Worm (Caenorhabditis elegans): ENCODE data around the gene Y57G11C.20.

Y57G11C.20 gene

DNA sequence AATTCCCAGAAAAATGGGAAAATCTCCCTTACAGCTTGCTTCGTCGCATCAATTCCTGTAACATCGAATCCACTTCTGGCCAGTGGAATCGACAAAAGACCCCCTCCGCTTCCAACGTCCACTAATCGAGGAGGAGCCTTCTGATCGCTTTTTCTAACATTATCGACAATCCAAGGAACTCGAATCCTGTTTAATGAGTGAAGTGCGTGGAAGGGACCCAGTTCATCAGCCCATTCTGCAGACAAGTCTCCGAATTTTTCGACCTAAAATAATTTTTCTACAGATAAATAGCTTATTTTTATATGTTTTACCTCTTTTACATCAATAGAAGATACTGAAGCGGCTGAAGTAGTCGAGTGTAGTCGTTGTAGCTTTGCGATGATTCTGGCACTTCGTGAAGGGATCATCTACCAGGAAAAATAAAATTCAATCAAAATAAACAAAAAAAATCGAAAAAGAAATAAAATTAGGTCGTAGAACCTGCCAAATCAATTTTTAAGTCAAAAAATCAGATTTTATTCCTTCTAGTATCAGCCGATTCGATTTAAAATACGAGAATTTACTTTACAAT lies 47.2 kb upstream of the Y57G11C.20 start, which contains the start of gene coq-3 (continued):
- no peak for TF ChIP-seq mdt-29 (GFP tag; IDR thresholded peaks at IDR 0.05)
- TF ChIP-seq php-3 (GFP tag; IDR thresholded peaks at IDR 0.05), result no peak
- no peak for TF ChIP-seq nhr-28 (tag; optimal IDR thresholded peaks at IDR 0.05)
- TF ChIP-seq nhr-76 (tag; optimal IDR thresholded peaks at IDR 0.05), result no peak
- no peak for TF ChIP-seq lin-15B (tag; optimal IDR thresholded peaks at IDR 0.05)
- no peak for TF ChIP-seq ceh-44 (GFP tag; IDR thresholded peaks at IDR 0.05)
- no peak for TF ChIP-seq ceh-82 (tag; optimal IDR thresholded peaks at IDR 0.05)
- TF ChIP-seq fkh-10 (GFP tag; optimal IDR thresholded peaks at IDR 0.05), result no peak
- no peak for TF ChIP-seq T20F7.1 (GFP tag; optimal IDR thresholded peaks at IDR 0.05)
- TF ChIP-seq lir-3 (tag; optimal IDR thresholded peaks at IDR 0.05), result no peak
- no peak for TF ChIP-seq Y105C5A.15 (GFP tag; IDR thresholded peaks at IDR 0.05)
- TF ChIP-seq attf-4 (tag; optimal IDR thresholded peaks at IDR 0.05), result no peak
- TF ChIP-seq sdz-12 (GFP tag; optimal IDR thresholded peaks at IDR 0.05), result no peak
- no peak for TF ChIP-seq Y75B8A.6 (GFP tag; IDR thresholded peaks at IDR 0.05)
- no peak for TF ChIP-seq hif-1 (tag; optimal IDR thresholded peaks at IDR 0.05)
- TF ChIP-seq zfp-3 (GFP tag; conservative IDR thresholded peaks at IDR 0.05), result 0 out of 2 replicates have a peak, but pooled peaks have one; percentile 12
- TF ChIP-seq ama-1 (optimal IDR thresholded peaks at IDR 0.05), result peak; percentile 29
- no peak for TF ChIP-seq nhr-42 (GFP tag; IDR thresholded peaks at IDR 0.05)
- TF ChIP-seq unc-130 (GFP tag; optimal IDR thresholded peaks at IDR 0.05), result no peak
- TF ChIP-seq lsy-2 (tag; optimal IDR thresholded peaks at IDR 0.05), result peak in 1 of 2 experiments; percentile 12
- TF ChIP-seq zip-2 (tag; optimal IDR thresholded peaks at IDR 0.05), result no peak
- TF ChIP-seq nhr-6 (tag; optimal IDR thresholded peaks at IDR 0.05), result no peak
- TF ChIP-seq T26A8.4 (GFP tag; IDR thresholded peaks at IDR 0.05), result 0 out of 2 replicates have a peak, but pooled peaks have one; percentile 22
- no peak for TF ChIP-seq daf-19 (GFP tag; conservative IDR thresholded peaks at IDR 0.05)
- no peak for TF ChIP-seq F10B5.3 (tag; optimal IDR thresholded peaks at IDR 0.05)
- TF ChIP-seq aly-2 (tag; optimal IDR thresholded peaks at IDR 0.05), result no peak
- no peak for TF ChIP-seq ceh-28 (tag; optimal IDR thresholded peaks at IDR 0.05)
- TF ChIP-seq lin-13 (GFP tag; optimal IDR thresholded peaks at IDR 0.05), result no peak
- TF ChIP-seq nhr-41 (GFP tag; IDR thresholded peaks at IDR 0.05), result no peak
- TF ChIP-seq dmd-9 (GFP tag; IDR thresholded peaks at IDR 0.05), result no peak
- TF ChIP-seq nhr-10 (tag; optimal IDR thresholded peaks at IDR 0.05), result no peak
- no peak; the same call in 1 of the 2 replicates for TF ChIP-seq snpc-1.2 (GFP tag; IDR thresholded peaks at IDR 0.05)
- TF ChIP-seq snpc-4 (tag; optimal IDR thresholded peaks at IDR 0.05), result no peak
- TF ChIP-seq saeg-2 (GFP tag; IDR thresholded peaks at IDR 0.05), result no peak
- TF ChIP-seq aha-1 (tag), result peak; percentile 85
- peak; percentile 28 for TF ChIP-seq mes-2 (tag; optimal IDR thresholded peaks at IDR 0.05; ENCODE audit: poor library complexity, severe bottlenecking)
- TF ChIP-seq spr-1 (tag; optimal IDR thresholded peaks at IDR 0.05), result no peak
- no peak for TF ChIP-seq ZK546.5 (tag; optimal IDR thresholded peaks at IDR 0.05)
- no peak for TF ChIP-seq fos-1 (tag; optimal IDR thresholded peaks at IDR 0.05)
- TF ChIP-seq zip-11 (GFP tag; IDR thresholded peaks at IDR 0.05), result no peak
- TF ChIP-seq nhr-102 (tag; optimal IDR thresholded peaks at IDR 0.05), result no peak
- no peak for TF ChIP-seq lin-39 (tag; optimal IDR thresholded peaks at IDR 0.05)
- no peak for TF ChIP-seq madf-5 (GFP tag; IDR thresholded peaks at IDR 0.05)
- TF ChIP-seq ceh-20 (GFP tag; IDR thresholded peaks at IDR 0.05), result no peak
- TF ChIP-seq madf-9 (GFP tag; conservative IDR thresholded peaks at IDR 0.05), result no peak
- no peak for TF ChIP-seq D1046.2 (GFP tag; IDR thresholded peaks at IDR 0.05)
- no peak for TF ChIP-seq Y5F2A.4 (GFP tag; optimal IDR thresholded peaks at IDR 0.05)
- no peak for TF ChIP-seq skn-1 (tag; optimal IDR thresholded peaks at IDR 0.05)
- no peak for TF ChIP-seq egl-43 (GFP tag; IDR thresholded peaks at IDR 0.05)
- no peak for TF ChIP-seq dmd-6 (GFP tag; IDR thresholded peaks at IDR 0.05)
- no peak for TF ChIP-seq daf-8 (GFP tag; IDR thresholded peaks at IDR 0.05)

Data from whole organism, L4 larva.